Fruit fly (Drosophila melanogaster) whole organism, wandering third instar larva: ENCODE measurements around the gene kek5.

ENCODE experiments used
- Abd-B ChIP-seq: fragments of >200 bp; optimal IDR thresholded peaks from 2 replicates; lab custom pipeline; 2017; ENCODE audit warnings: missing biosample characterization, missing genetic modification characterization
- CG32264 ChIP-seq: fragments of 200-800 bp; sonication (Bioruptor generic); optimal IDR thresholded peaks from 2 replicates; lab custom pipeline; 2016; ENCODE audit warnings: missing biosample characterization, missing genetic modification characterization
- GATAd ChIP-seq: sonication (Bioruptor generic); optimal IDR thresholded peaks from 2 replicates; lab custom pipeline; 2016; ENCODE audit warnings: missing biosample characterization, missing genetic modification characterization
- Hnf4 ChIP-seq: fragments of 200-800 bp; sonication (Bioruptor generic); optimal IDR thresholded peaks from 2 replicates; lab custom pipeline; 2016; ENCODE audit warnings: missing biosample characterization, mild to moderate bottlenecking, missing genetic modification characterization
- Myc ChIP-seq: fragments of >200 bp; optimal IDR thresholded peaks from 2 replicates; lab custom pipeline; 2017
- N ChIP-seq: fragments of >200 bp; optimal IDR thresholded peaks from 2 replicates; lab custom pipeline; 2018; ENCODE audit warnings: missing biosample characterization, missing external identifiers, missing genetic modification characterization
- OdsH ChIP-seq: fragments of 200-800 bp; sonication (Bioruptor generic); optimal IDR thresholded peaks from 2 replicates; lab custom pipeline; 2016; ENCODE audit warnings: missing biosample characterization, mild to moderate bottlenecking, missing genetic modification characterization
- Rel ChIP-seq, 2 experiments: fragments of 200-800 bp; sonication (Bioruptor generic) in 1 of 2; optimal IDR thresholded peaks; 2 replicates in 1 of 2; 3 replicates in 1 of 2; lab custom pipeline; 2016 to 2019; ENCODE audit warnings: mild to moderate bottlenecking in 2 of 2, missing biosample characterization in 2 of 2, missing genetic modification characterization in 2 of 2, moderate library complexity in 1 of 2
- br ChIP-seq: fragments of 200-800 bp; sonication (Bioruptor generic); optimal IDR thresholded peaks from 2 replicates; lab custom pipeline; 2016; ENCODE audit warnings: missing biosample characterization, missing genetic modification characterization
- dl ChIP-seq, 2 experiments: fragments of 175-275, 200-275 bp in 1 of 2; fragments of 200-275 bp in 1 of 2; sonication (Bioruptor generic); optimal IDR thresholded peaks; lab custom pipeline; 2018; ENCODE audit warnings: mild to moderate bottlenecking in 2 of 2, missing biosample characterization in 2 of 2, missing genetic modification characterization in 2 of 2, moderate library complexity in 2 of 2; ENCODE audit not compliant: partially characterized antibody in 2 of 2, insufficient read depth in 1 of 2
- pan ChIP-seq: fragments of >200 bp; optimal IDR thresholded peaks from 2 replicates; lab custom pipeline; 2017
- psq ChIP-seq: fragments of 200-800 bp; sonication (Bioruptor generic); optimal IDR thresholded peaks from 3 replicates; lab custom pipeline; 2017; ENCODE audit warnings: missing biosample characterization, mild to moderate bottlenecking, missing genetic modification characterization, moderate library complexity
- tai ChIP-seq: sonication (Bioruptor generic); optimal IDR thresholded peaks from 2 replicates; lab custom pipeline; 2016; ENCODE audit warnings: missing biosample characterization, missing genetic modification characterization

dm6 chrX:19520888-19521287 is 167.9 kb downstream of the kek5 start:
- TF ChIP-seq psq = no peak
- no peak for TF ChIP-seq Abd-B (GFP tag; lab: Kevin White, UChicago)
- no peak for TF ChIP-seq br (GFP tag; lab: Kevin White, UChicago)
- TF ChIP-seq OdsH (GFP tag; lab: Kevin White, UChicago) = no peak
- no peak for TF ChIP-seq pan (lab: Kevin White, UChicago)
- no peak for TF ChIP-seq CG32264 (GFP tag; lab: Kevin White, UChicago)
- no peak for TF ChIP-seq N
- no peak for TF ChIP-seq tai (GFP tag; lab: Kevin White, UChicago)
- no peak for TF ChIP-seq dl (GFP tag; optimal IDR thresholded peaks at IDR 0.05; lab: Kevin White, UChicago; ENCODE audit: insufficient read depth in 1 of 2, partially characterized antibody in 2 of 2)
- TF ChIP-seq Hnf4 (GFP tag; lab: Kevin White, UChicago) = no peak
- no peak for TF ChIP-seq Rel (GFP tag; optimal IDR thresholded peaks at IDR 0.05; lab: Kevin White, UChicago)
- TF ChIP-seq Rel (tag; optimal IDR thresholded peaks at IDR 0.05; lab: Kevin White, UChicago) = no peak
- TF ChIP-seq Myc (lab: Kevin White, UChicago) = no peak
- TF ChIP-seq GATAd (GFP tag; lab: Kevin White, UChicago) = no peak
